Fruit fly (Drosophila melanogaster) whole organism, pupa: ENCODE data around the gene eIF3d2.

Experiments used
- CG32121 ChIP-seq: fragments of 200-800 bp; sonication (Bioruptor generic); IDR thresholded peaks from 2 replicates; pipeline ENCODE4 v1.3.6; 2022; ENCODE audit warnings: missing biosample characterization, missing genetic modification characterization
- CG8159 ChIP-seq: fragments of 200-800 bp; sonication (Bioruptor generic); optimal IDR thresholded peaks from 3 replicates; lab custom pipeline; 2018; ENCODE audit warnings: missing biosample characterization, mild to moderate bottlenecking, missing genetic modification characterization, moderate library complexity
- CG9948 ChIP-seq: fragments of 200-800 bp; sonication (Bioruptor generic); optimal IDR thresholded peaks from 2 replicates; lab custom pipeline; 2018; ENCODE audit warnings: missing biosample characterization, mild to moderate bottlenecking, missing genetic modification characterization, moderate library complexity
- EcR ChIP-seq: fragments of 200-800 bp; sonication (Bioruptor generic); optimal IDR thresholded peaks from 3 replicates; lab custom pipeline; 2019; ENCODE audit warnings: missing biosample characterization, missing genetic modification characterization, mild to moderate bottlenecking, moderate library complexity, missing genetic modification reagents
- Pif1A ChIP-seq: fragments of 200-800 bp; sonication (Bioruptor generic); optimal IDR thresholded peaks from 3 replicates; lab custom pipeline; 2016; ENCODE audit warnings: missing biosample characterization, missing genetic modification characterization
- rn ChIP-seq: fragments of 200-800 bp; sonication (Bioruptor generic); IDR thresholded peaks from 2 replicates; pipeline ENCODE4 v1.3.6; 2022; ENCODE audit warnings: missing biosample characterization, missing genetic modification characterization

- no peak for TF ChIP-seq CG32121 (GFP tag; lab: Robert Waterston, UW)
- TF ChIP-seq CG8159 (tag; lab: Kevin White, UChicago) = peak; percentile 53
- TF ChIP-seq Pif1A (GFP tag; lab: Kevin White, UChicago) = peak; percentile 8
- no peak for TF ChIP-seq rn
- no peak for TF ChIP-seq CG9948
- TF ChIP-seq EcR (GFP tag; lab: Kevin White, UChicago) = no peak
These were observed 1.3 kb upstream of the eIF3d2 start for dm6 chr3R:12196100-12196499.
